Fruit fly (Drosophila melanogaster): ENCODE measurements around the gene Trf2.

The Trf2 gene

DNA sequence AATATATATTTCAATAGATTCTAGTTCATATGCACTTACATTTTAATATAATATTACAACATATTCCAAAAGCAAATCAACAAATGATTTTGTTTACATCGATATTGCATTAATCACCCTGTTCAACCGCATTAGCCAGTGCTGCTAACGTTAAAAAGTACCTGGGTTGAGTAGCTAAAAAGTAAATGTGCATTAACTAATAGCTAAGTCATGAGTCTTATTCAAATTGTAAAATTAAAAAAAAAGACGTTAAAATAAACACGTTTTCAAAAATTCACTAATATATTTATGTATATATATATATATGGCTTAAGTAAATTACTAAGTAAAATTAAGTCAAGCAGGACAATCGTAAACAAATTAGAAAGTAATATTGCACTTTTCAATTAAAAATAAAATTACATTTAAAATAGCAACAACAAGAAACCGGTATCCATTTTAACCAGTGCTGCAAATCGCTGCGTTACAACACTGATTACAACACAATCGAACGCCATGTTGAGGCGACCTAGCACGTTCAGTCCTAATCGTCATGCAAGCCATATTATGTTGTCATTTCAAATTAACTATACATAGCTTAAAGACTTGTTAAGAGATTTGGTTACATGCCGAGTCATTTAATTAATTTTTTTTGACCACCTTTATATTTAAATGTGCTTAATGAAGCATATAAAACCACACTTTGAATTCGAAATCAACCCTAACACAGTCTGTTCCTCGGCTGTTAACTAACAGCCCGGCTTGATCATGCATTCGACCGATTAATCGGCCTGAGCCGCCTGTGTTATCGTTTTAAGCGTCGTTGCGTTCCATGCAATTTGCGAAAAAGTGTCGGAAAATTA lies 10.7 kb upstream of the Trf2 start, which contains the start of gene CG10555 (continued):
- peak; percentile 84 for TF ChIP-seq Bdp1 (GFP tag; optimal IDR thresholded peaks at IDR 0.05)
- TF ChIP-seq salm (tag; optimal IDR thresholded peaks at IDR 0.05), result no peak
- peak; percentile 87 for TF ChIP-seq repo (GFP tag; optimal IDR thresholded peaks at IDR 0.05)
- peak; percentile 43 for TF ChIP-seq CG31388 (GFP tag; optimal IDR thresholded peaks at IDR 0.05)
- TF ChIP-seq pb (GFP tag; optimal IDR thresholded peaks at IDR 0.05), result peak; percentile 75
- peak; percentile 55 for TF ChIP-seq CrebB (tag; optimal IDR thresholded peaks at IDR 0.05)
- peak; percentile 83 for TF ChIP-seq dm (GFP tag; optimal IDR thresholded peaks at IDR 0.05)
- peak; percentile 84 for TF ChIP-seq CG6689 (GFP tag; IDR thresholded peaks at IDR 0.05)
- peak; percentile 89 for TF ChIP-seq Ptx1 (GFP tag; IDR thresholded peaks at IDR 0.05)
- no peak for TF ChIP-seq ftz-f1 (GFP tag; optimal IDR thresholded peaks at IDR 0.05)
- TF ChIP-seq CG15073 (GFP tag; optimal IDR thresholded peaks at IDR 0.05), result peak; percentile 19
- TF ChIP-seq her (GFP tag; optimal IDR thresholded peaks at IDR 0.05), result peak; percentile 77
- TF ChIP-seq Mrtf (GFP tag; IDR thresholded peaks at IDR 0.05), result peak; percentile 84
- peak; percentile 16; the same call in 1 of the 2 replicates for TF ChIP-seq Ravus (GFP tag; IDR thresholded peaks at IDR 0.05)
- peak; percentile 94 for TF ChIP-seq lmd (GFP tag; IDR thresholded peaks at IDR 0.05)
- peak; percentile 10 for TF ChIP-seq wek (GFP tag; optimal IDR thresholded peaks at IDR 0.05)
- TF ChIP-seq CG31224 (GFP tag; IDR thresholded peaks at IDR 0.05), result peak; percentile 70; the same call in 1 of the 2 replicates
- TF ChIP-seq gsb (GFP tag; IDR thresholded peaks at IDR 0.05), result peak; percentile 77
- peak; percentile 85 for TF ChIP-seq chm (GFP tag; IDR thresholded peaks at IDR 0.05)
- no peak for TF ChIP-seq Spps (tag; optimal IDR thresholded peaks at IDR 0.05)
- peak; percentile 86 for TF ChIP-seq CG12391 (tag; optimal IDR thresholded peaks at IDR 0.05)
- TF ChIP-seq CG4854 (GFP tag; optimal IDR thresholded peaks at IDR 0.05), result peak; percentile 76
- TF ChIP-seq pnt (GFP tag; optimal IDR thresholded peaks at IDR 0.05), result peak; percentile 67
- TF ChIP-seq Chrac-16 (GFP tag; optimal IDR thresholded peaks at IDR 0.05), result peak; percentile 80
- no peak for TF ChIP-seq cg (GFP tag; optimal IDR thresholded peaks at IDR 0.05)
- peak; percentile 70 for TF ChIP-seq HmgD (GFP tag; optimal IDR thresholded peaks at IDR 0.05)
- peak; percentile 70 for TF ChIP-seq cas (GFP tag; IDR thresholded peaks at IDR 0.05)
- TF ChIP-seq CG10565 (GFP tag; optimal IDR thresholded peaks at IDR 0.05), result peak; percentile 81
- TF ChIP-seq kah (GFP tag; optimal IDR thresholded peaks at IDR 0.05), result no peak
- TF ChIP-seq CG8478 (optimal IDR thresholded peaks at IDR 0.05), result no peak
- peak; percentile 84 for TF ChIP-seq Atf-2 (GFP tag; optimal IDR thresholded peaks at IDR 0.05)
- TF ChIP-seq Fer1 (GFP tag; optimal IDR thresholded peaks at IDR 0.05), result peak; percentile 72
- TF ChIP-seq Oli (tag; optimal IDR thresholded peaks at IDR 0.05), result peak; percentile 62
- peak; percentile 89 for TF ChIP-seq CG14441 (GFP tag; IDR thresholded peaks at IDR 0.05)
- peak; percentile 79 for TF ChIP-seq lab (GFP tag; optimal IDR thresholded peaks at IDR 0.05)
- TF ChIP-seq bsh (GFP tag; optimal IDR thresholded peaks at IDR 0.05), result peak in 1 of 2 experiments; percentile 81
- TF ChIP-seq cad (GFP tag; optimal IDR thresholded peaks at IDR 0.05), result no peak
- TF ChIP-seq CG6683 (GFP tag; optimal IDR thresholded peaks at IDR 0.05), result peak; percentile 32
- peak; percentile 81 for TF ChIP-seq grau (tag; optimal IDR thresholded peaks at IDR 0.05)
- peak; percentile 21 for TF ChIP-seq stwl (tag; optimal IDR thresholded peaks at IDR 0.05)
- TF ChIP-seq CG11695 (GFP tag; IDR thresholded peaks at IDR 0.05), result peak; percentile 60; the same call in 2 of the 3 replicates
- TF ChIP-seq Stat92E (GFP tag; optimal IDR thresholded peaks at IDR 0.05), result no peak
- peak; percentile 68 for TF ChIP-seq Sox100B (GFP tag; optimal IDR thresholded peaks at IDR 0.05)
- TF ChIP-seq CG10274 (GFP tag; optimal IDR thresholded peaks at IDR 0.05), result peak; percentile 58
- TF ChIP-seq psq (GFP tag; optimal IDR thresholded peaks at IDR 0.05), result no peak
- peak; percentile 93 for TF ChIP-seq wor (GFP tag; IDR thresholded peaks at IDR 0.05)
- TF ChIP-seq klu (GFP tag; IDR thresholded peaks at IDR 0.05), result peak; percentile 75
- TF ChIP-seq CG15601 (tag; optimal IDR thresholded peaks at IDR 0.05), result peak; percentile 84
- TF ChIP-seq ase (GFP tag; IDR thresholded peaks at IDR 0.05), result peak; percentile 86
- peak; percentile 10 for TF ChIP-seq CG17912 (GFP tag; optimal IDR thresholded peaks at IDR 0.05)

All from whole organism, embryonic.